Fruit fly (Drosophila melanogaster) whole organism, embryonic: ENCODE data around the gene flr.
A peak's percentile ranks its signal among the peaks of the same experiment; 100 is the strongest.

Source experiments
- Aef1 ChIP-seq: fragments of 200-800 bp; sonication (Bioruptor generic); IDR thresholded peaks from 3 replicates; pipeline ENCODE4 v1.3.6; 2022; ENCODE audit warnings: missing biosample characterization, missing genetic modification characterization
- Atf6 ChIP-seq: fragments of 200-800 bp; sonication (Bioruptor generic); IDR thresholded peaks from 2 replicates; pipeline ENCODE4 v1.3.6; 2022; ENCODE audit warnings: missing biosample characterization, missing genetic modification characterization
- Bdp1 ChIP-seq: fragments of 200-800 bp; sonication (Bioruptor generic); optimal IDR thresholded peaks from 3 replicates; lab custom pipeline; 2016; ENCODE audit warnings: missing biosample characterization, missing genetic modification characterization
- Bgb ChIP-seq: fragments of 200-800 bp; sonication (Bioruptor generic); IDR thresholded peaks from 2 replicates; pipeline ENCODE4 v1.3.6; 2022; ENCODE audit warnings: missing biosample characterization, missing genetic modification characterization; ENCODE audit not compliant: partially characterized antibody
- CG11085 ChIP-seq: fragments of 200-800 bp; sonication (Bioruptor generic); IDR thresholded peaks from 2 replicates; pipeline ENCODE4 v1.3.6; 2022; ENCODE audit warnings: missing biosample characterization, missing genetic modification characterization
- CG11560 ChIP-seq: fragments of 200-800 bp; sonication (Bioruptor generic); IDR thresholded peaks from 3 replicates; pipeline ENCODE4 v1.3.6; 2022; ENCODE audit warnings: missing biosample characterization, missing genetic modification characterization
- CG16813 ChIP-seq: fragments of 200-800 bp; sonication (Bioruptor generic); IDR thresholded peaks from 3 replicates; pipeline ENCODE4 v1.3.6; 2022; ENCODE audit warnings: missing biosample characterization, missing genetic modification characterization; ENCODE audit not compliant: partially characterized antibody
- CG18011 ChIP-seq: fragments of 200-800 bp; sonication (Bioruptor generic); optimal IDR thresholded peaks from 2 replicates; lab custom pipeline; 2017; ENCODE audit warnings: missing biosample characterization, missing genetic modification characterization, mild to moderate bottlenecking, moderate library complexity, missing genotype
- CG2712 ChIP-seq: fragments of 200-800 bp; optimal IDR thresholded peaks from 3 replicates; lab custom pipeline; 2019; ENCODE audit warnings: missing biosample characterization, mild to moderate bottlenecking, missing genetic modification characterization, moderate library complexity
- CG31224 ChIP-seq: fragments of 200-800 bp; sonication (Bioruptor generic); IDR thresholded peaks from 2 replicates; pipeline ENCODE4 v1.3.6; 2022; ENCODE audit warnings: missing biosample characterization, missing genetic modification characterization
- CG32767 ChIP-seq: fragments of 200-800 bp; sonication (Bioruptor generic); IDR thresholded peaks from 2 replicates; pipeline ENCODE4 v1.3.6; 2022; ENCODE audit warnings: missing biosample characterization, missing genetic modification characterization
- CG34376 ChIP-seq: fragments of 200-800 bp; sonication (Bioruptor generic); optimal IDR thresholded peaks from 2 replicates; lab custom pipeline; 2018; ENCODE audit warnings: missing biosample characterization, mild to moderate bottlenecking, missing genetic modification characterization
- CG42726 ChIP-seq: fragments of 200-800 bp; sonication (Bioruptor generic); IDR thresholded peaks from 2 replicates; pipeline ENCODE4 v1.3.6; 2022; ENCODE audit warnings: missing biosample characterization, missing genetic modification characterization; ENCODE audit not compliant: partially characterized antibody
- CG4282 ChIP-seq: fragments of 200-800 bp; sonication (Bioruptor generic); optimal IDR thresholded peaks from 2 replicates; lab custom pipeline; 2016; ENCODE audit warnings: missing biosample characterization, missing genetic modification characterization
- CG7963 ChIP-seq: fragments of 200-800 bp; sonication (Bioruptor generic); IDR thresholded peaks from 3 replicates; pipeline ENCODE4 v1.3.6; 2022; ENCODE audit warnings: missing biosample characterization, missing genetic modification characterization; ENCODE audit not compliant: partially characterized antibody
- Deaf1 ChIP-seq: fragments of 200-800 bp; optimal IDR thresholded peaks from 3 replicates; lab custom pipeline; 2019; ENCODE audit warnings: missing biosample characterization, mild to moderate bottlenecking, missing genetic modification characterization, moderate library complexity
- Drgx ChIP-seq: fragments of 200-800 bp; sonication (Bioruptor generic); IDR thresholded peaks from 2 replicates; pipeline ENCODE4 v1.3.6; 2022; ENCODE audit warnings: missing biosample characterization, missing genetic modification characterization
- Fer1 ChIP-seq: fragments of 200-800 bp; sonication (Bioruptor generic); optimal IDR thresholded peaks from 2 replicates; lab custom pipeline; 2017; ENCODE audit warnings: missing biosample characterization, mild to moderate bottlenecking, missing genetic modification characterization
- HLH3B ChIP-seq: fragments of 200-800 bp; sonication (Bioruptor generic); IDR thresholded peaks from 2 replicates; pipeline ENCODE4 v1.3.6; 2022; ENCODE audit warnings: missing biosample characterization, missing genetic modification characterization
- Hand ChIP-seq: fragments of 200-800 bp; sonication (Bioruptor generic); optimal IDR thresholded peaks from 2 replicates; lab custom pipeline; 2017; ENCODE audit warnings: mild to moderate bottlenecking, missing biosample characterization, missing genetic modification reagents, missing genetic modification characterization
- Myb ChIP-seq: fragments of 200-800 bp; sonication (Bioruptor generic); optimal IDR thresholded peaks from 2 replicates; lab custom pipeline; 2016; ENCODE audit warnings: missing biosample characterization, missing genetic modification characterization
- Opbp ChIP-seq: fragments of 200-800 bp; sonication (Bioruptor generic); IDR thresholded peaks from 3 replicates; pipeline ENCODE4 v1.3.6; 2022; ENCODE audit warnings: missing biosample characterization, missing genetic modification characterization; ENCODE audit not compliant: partially characterized antibody
- Trl ChIP-seq, 3 experiments: fragments of >200 bp in 2 of 3; fragments of 200-800 bp in 1 of 3; sonication (Bioruptor generic) in 1 of 3; optimal IDR thresholded peaks; 2 replicates in 1 of 3; 3 replicates in 2 of 3; lab custom pipeline; 2016 to 2017; ENCODE audit warnings: missing biosample characterization in 1 of 3, missing genetic modification characterization in 1 of 3
- aop ChIP-seq: fragments of 200-800 bp; sonication (Bioruptor generic); IDR thresholded peaks from 2 replicates; pipeline ENCODE4 v1.3.6; 2022; ENCODE audit warnings: missing biosample characterization, missing genetic modification characterization
- bsh ChIP-seq, 2 experiments: fragments of 200-800 bp; sonication (Bioruptor generic); optimal IDR thresholded peaks; 2 replicates each; lab custom pipeline; 2017 to 2018; ENCODE audit warnings: mild to moderate bottlenecking in 2 of 2, missing biosample characterization in 2 of 2, missing genetic modification characterization in 2 of 2, moderate library complexity in 1 of 2
- caup ChIP-seq: fragments of 200-800 bp; sonication (Bioruptor generic); optimal IDR thresholded peaks from 3 replicates; lab custom pipeline; 2017; ENCODE audit warnings: missing biosample characterization, mild to moderate bottlenecking, missing genetic modification characterization, moderate library complexity; ENCODE audit not compliant: severe bottlenecking
- chinmo ChIP-seq: fragments of 200-800 bp; sonication (Bioruptor generic); IDR thresholded peaks from 4 replicates; pipeline ENCODE4 v1.3.6; 2022; ENCODE audit warnings: missing biosample characterization, missing genetic modification characterization; ENCODE audit not compliant: partially characterized antibody
- ci ChIP-seq: fragments of 200-800 bp; sonication (Bioruptor generic); IDR thresholded peaks from 3 replicates; pipeline ENCODE4 v1.3.6; 2022; ENCODE audit warnings: missing biosample characterization, missing genetic modification characterization
- crol ChIP-seq: fragments of 200-800 bp; sonication (Bioruptor generic); IDR thresholded peaks from 2 replicates; pipeline ENCODE4 v1.3.6; 2022; ENCODE audit warnings: missing biosample characterization, missing genetic modification characterization
- exex ChIP-seq: fragments of 200-800 bp; sonication (Bioruptor generic); optimal IDR thresholded peaks from 4 replicates; lab custom pipeline; 2018; ENCODE audit warnings: missing biosample characterization, mild to moderate bottlenecking, missing genetic modification characterization, moderate library complexity
- grn ChIP-seq: fragments of 200-800 bp; sonication (Bioruptor generic); optimal IDR thresholded peaks from 3 replicates; lab custom pipeline; 2017; ENCODE audit warnings: missing biosample characterization, missing genetic modification characterization
- jigr1 ChIP-seq: fragments of 200-800 bp; sonication (Bioruptor generic); IDR thresholded peaks from 3 replicates; pipeline ENCODE4 v1.3.6; 2022; ENCODE audit warnings: missing biosample characterization, missing genetic modification characterization
- kah ChIP-seq: fragments of 200-800 bp; sonication (Bioruptor generic); optimal IDR thresholded peaks from 2 replicates; lab custom pipeline; 2018; ENCODE audit warnings: missing biosample characterization, mild to moderate bottlenecking, missing genetic modification characterization
- klu ChIP-seq: fragments of 200-800 bp; sonication (Bioruptor generic); IDR thresholded peaks from 2 replicates; pipeline ENCODE4 v1.3.6; 2022; ENCODE audit warnings: missing biosample characterization, missing genetic modification characterization
- mld ChIP-seq: fragments of 200-800 bp; sonication (Bioruptor generic); IDR thresholded peaks from 3 replicates; pipeline ENCODE4 v1.3.6; 2022; ENCODE audit warnings: missing biosample characterization, missing genetic modification characterization; ENCODE audit not compliant: partially characterized antibody
- odd ChIP-seq: fragments of 200-800 bp; sonication (Bioruptor generic); optimal IDR thresholded peaks from 2 replicates; lab custom pipeline; 2017; ENCODE audit warnings: missing biosample characterization, mild to moderate bottlenecking, missing genetic modification characterization
- pita ChIP-seq: fragments of 200-800 bp; sonication (Bioruptor generic); optimal IDR thresholded peaks from 2 replicates; lab custom pipeline; 2017; ENCODE audit warnings: missing biosample characterization, mild to moderate bottlenecking, missing genetic modification characterization
- salm ChIP-seq: fragments of 200-800 bp; sonication (Bioruptor generic); optimal IDR thresholded peaks from 2 replicates; lab custom pipeline; 2018; ENCODE audit warnings: missing biosample characterization, mild to moderate bottlenecking, missing genetic modification characterization
- slou ChIP-seq: fragments of 200-800 bp; sonication (Bioruptor generic); optimal IDR thresholded peaks from 3 replicates; lab custom pipeline; 2016; ENCODE audit warnings: missing biosample characterization, missing genetic modification characterization
- so ChIP-seq: fragments of 200-800 bp; sonication (Bioruptor generic); IDR thresholded peaks from 3 replicates; pipeline ENCODE4 v1.3.6; 2022; ENCODE audit warnings: missing biosample characterization, missing genetic modification characterization
- sr ChIP-seq: fragments of 200-800 bp; sonication (Bioruptor generic); IDR thresholded peaks from 3 replicates; pipeline ENCODE4 v1.3.6; 2022; ENCODE audit warnings: missing biosample characterization, missing genetic modification characterization
- stc ChIP-seq: fragments of 200-800 bp; sonication (Bioruptor generic); IDR thresholded peaks from 2 replicates; pipeline ENCODE4 v1.3.6; 2022; ENCODE audit warnings: missing biosample characterization, missing genetic modification characterization
- tap ChIP-seq: fragments of 200-800 bp; optimal IDR thresholded peaks from 3 replicates; lab custom pipeline; 2019; ENCODE audit warnings: missing biosample characterization, mild to moderate bottlenecking, missing genetic modification characterization, moderate library complexity
- tgo ChIP-seq: fragments of 200-800 bp; sonication (Bioruptor generic); IDR thresholded peaks from 3 replicates; pipeline ENCODE4 v1.3.6; 2022; ENCODE audit warnings: missing biosample characterization, missing genetic modification characterization
- tio ChIP-seq: fragments of 200-800 bp; sonication (Bioruptor generic); optimal IDR thresholded peaks from 2 replicates; lab custom pipeline; 2017; ENCODE audit warnings: missing biosample characterization, missing genetic modification characterization, inconsistent platforms
- vvl ChIP-seq: fragments of 200-800 bp; sonication (Bioruptor generic); IDR thresholded peaks from 2 replicates; pipeline ENCODE4 v1.3.6; 2022; ENCODE audit warnings: missing biosample characterization, missing genetic modification characterization
- zen2 ChIP-seq: fragments of 200-800 bp; sonication (Bioruptor generic); IDR thresholded peaks from 3 replicates; pipeline ENCODE4 v1.3.6; 2022; ENCODE audit warnings: missing biosample characterization, missing genetic modification characterization; ENCODE audit not compliant: partially characterized antibody

The flr gene

dm6 chr3L:13433522-13433921 is 20.9 kb downstream of the flr start (continued):
- TF ChIP-seq Bdp1 (GFP tag; lab: Kevin White, UChicago) = peak; percentile 99
- no peak for TF ChIP-seq tio (GFP tag; lab: Kevin White, UChicago)
- peak; percentile 72 for TF ChIP-seq CG7963 (GFP tag; lab: Robert Waterston, UW)
- TF ChIP-seq grn (GFP tag; lab: Kevin White, UChicago) = peak; percentile 65
- TF ChIP-seq CG16813 = peak; percentile 72
- TF ChIP-seq zen2 = peak; percentile 47; the same call in 1 of the 3 replicates
- no peak for TF ChIP-seq salm
- no peak for TF ChIP-seq klu (GFP tag; lab: Robert Waterston, UW)
- TF ChIP-seq CG11560 = no peak
- TF ChIP-seq exex (tag; lab: Kevin White, UChicago) = peak; percentile 30
- no peak for TF ChIP-seq CG34376 (GFP tag; lab: Kevin White, UChicago)
- peak; percentile 60; the same call in 1 of the 2 replicates for TF ChIP-seq CG42726 (GFP tag; lab: Robert Waterston, UW)
- no peak for TF ChIP-seq stc
- peak; percentile 84; the same call in 2 of the 3 replicates for TF ChIP-seq mld (GFP tag; lab: Robert Waterston, UW)

dm6 chr3L:13435170-13435727 is 22.6 kb downstream of the flr start, which contains the start of gene CG10713:
TSS of gene CG10713 (minus strand) at chr3L:13435229.
- TF ChIP-seq chinmo (GFP tag; lab: Robert Waterston, UW) (0 out of 4 replicates have a peak, but pooled peaks have one; percentile 52), so (GFP tag; lab: Robert Waterston, UW) (0 out of 3 replicates have a peak, but pooled peaks have one; percentile 13), HLH3B (GFP tag; lab: Robert Waterston, UW) (peak; percentile 18; the same call in 1 of the 2 replicates), CG32767 (peak; percentile 48; the same call in 1 of the 2 replicates), CG31224 (GFP tag; lab: Robert Waterston, UW) (no peak), crol (GFP tag; lab: Robert Waterston, UW) (peak; percentile 81), caup (GFP tag; lab: Kevin White, UChicago) (no peak), aop (GFP tag; lab: Robert Waterston, UW) (no peak), kah (no peak), Opbp (GFP tag; lab: Robert Waterston, UW) (0 out of 3 replicates have a peak, but pooled peaks have one; percentile 27), Aef1 (GFP tag; lab: Robert Waterston, UW) (peak; percentile 29; the same call in 1 of the 3 replicates), pita (GFP tag; lab: Kevin White, UChicago) (no peak), tgo (no peak), ci (GFP tag; lab: Robert Waterston, UW) (0 out of 3 replicates have a peak, but pooled peaks have one; percentile 8), CG2712 (tag; lab: Kevin White, UChicago) (peak; percentile 83), odd (GFP tag; lab: Kevin White, UChicago) (no peak), CG18011 (GFP tag; lab: Kevin White, UChicago) (no peak), jigr1 (no peak), Bgb (GFP tag; lab: Robert Waterston, UW) (peak; percentile 40; the same call in 1 of the 2 replicates), Atf6 (GFP tag; lab: Robert Waterston, UW) (peak; percentile 24; the same call in 1 of the 2 replicates), Deaf1 (tag; lab: Kevin White, UChicago) (peak; percentile 46), slou (GFP tag; lab: Kevin White, UChicago) (no peak), Fer1 (GFP tag; lab: Kevin White, UChicago) (peak; percentile 21), Hand (GFP tag; lab: Kevin White, UChicago) (peak; percentile 8), Myb (GFP tag; lab: Kevin White, UChicago) (peak; percentile 76), sr (GFP tag; lab: Robert Waterston, UW) (0 out of 3 replicates have a peak, but pooled peaks have one; percentile 52), CG4282 (GFP tag; lab: Kevin White, UChicago) (no peak), Drgx (GFP tag; lab: Robert Waterston, UW) (peak; percentile 74), mld (GFP tag; lab: Robert Waterston, UW) (0 out of 3 replicates have a peak, but pooled peaks have one; percentile 50), bsh (GFP tag; optimal IDR thresholded peaks at IDR 0.05; lab: Kevin White, UChicago) (peak in 1 of 2 experiments; percentile 49), tap (no peak), CG11085 (0 out of 2 replicates have a peak, but pooled peaks have one; percentile 7), vvl (GFP tag; lab: Robert Waterston, UW) (peak; percentile 29; the same call in 1 of the 2 replicates), Trl (optimal IDR thresholded peaks at IDR 0.05; lab: Kevin White, UChicago) (peak; percentile 51 to 54), Trl (GFP tag; optimal IDR thresholded peaks at IDR 0.05; lab: Kevin White, UChicago) (no peak)
